Worm (Caenorhabditis elegans) whole organism, L4 larva: ENCODE data around the gene ZK287.4.

Experiments
- F49E8.2 ChIP-seq: sonication (generic microtip); optimal IDR thresholded peaks from 2 replicates; lab custom pipeline; 2016; ENCODE audit warnings: missing compliant biosample characterization, mild to moderate bottlenecking, missing genetic modification characterization, borderline replicate concordance
- T20F7.1 ChIP-seq: fragments of 200-800 bp; sonication (Bioruptor generic); optimal IDR thresholded peaks from 2 replicates; lab custom pipeline; 2018; ENCODE audit warnings: mild to moderate bottlenecking, missing genetic modification characterization, missing compliant biosample characterization
- Y105C5A.15 ChIP-seq: fragments of 200-800 bp; sonication (Bioruptor generic); IDR thresholded peaks from 2 replicates; pipeline ENCODE4 v1.3.6; 2022; ENCODE audit warnings: missing genetic modification characterization, missing compliant biosample characterization
- Y5F2A.4 ChIP-seq: fragments of 200-800 bp; sonication (Bioruptor generic); optimal IDR thresholded peaks from 2 replicates; lab custom pipeline; 2018; ENCODE audit warnings: mild to moderate bottlenecking, missing genetic modification characterization, missing compliant biosample characterization
- Y75B8A.6 ChIP-seq: fragments of 200-800 bp; sonication (Bioruptor generic); IDR thresholded peaks from 2 replicates; pipeline ENCODE4 v1.3.6; 2022; ENCODE audit warnings: missing genetic modification reagents, missing genetic modification characterization, missing compliant biosample characterization
- ZK337.2 ChIP-seq: fragments of 200-800 bp; sonication (Bioruptor generic); IDR thresholded peaks from 2 replicates; pipeline ENCODE4 v1.3.6; 2022; ENCODE audit warnings: missing genetic modification reagents, missing genetic modification characterization, missing compliant biosample characterization
- attf-4 ChIP-seq: sonication (generic microtip); optimal IDR thresholded peaks from 3 replicates; lab custom pipeline; 2017; ENCODE audit warnings: missing biosample characterization, missing genetic modification characterization
- ceh-20 ChIP-seq: fragments of 200-800 bp; sonication (Bioruptor generic); IDR thresholded peaks from 2 replicates; pipeline ENCODE4 v1.3.6; 2022; ENCODE audit warnings: missing genetic modification reagents, missing genetic modification characterization, missing compliant biosample characterization
- ceh-28 ChIP-seq: fragments of 150-350 bp; optimal IDR thresholded peaks from 2 replicates; lab custom pipeline; 2014; ENCODE audit warnings: missing biosample characterization, missing genetic modification reagents, missing genetic modification characterization
- ceh-44 ChIP-seq: fragments of 200-800 bp; sonication (Bioruptor generic); IDR thresholded peaks from 2 replicates; pipeline ENCODE4 v1.3.6; 2022; ENCODE audit warnings: missing genetic modification reagents, missing genetic modification characterization, missing compliant biosample characterization
- ceh-62 ChIP-seq: sonication (generic microtip); optimal IDR thresholded peaks from 2 replicates; lab custom pipeline; 2017; ENCODE audit warnings: missing biosample characterization, missing genetic modification characterization
- ctbp-1 ChIP-seq: fragments of 200-800 bp; sonication (Bioruptor generic); IDR thresholded peaks from 2 replicates; pipeline ENCODE4 v1.3.6; 2022; ENCODE audit warnings: missing genetic modification reagents, missing genetic modification characterization, missing compliant biosample characterization
- daf-19 ChIP-seq: fragments of 200-800 bp; sonication (Bioruptor generic); conservative IDR thresholded peaks from 2 replicates; pipeline ENCODE4 v1.3.6; 2022; ENCODE audit warnings: missing genetic modification characterization, missing compliant biosample characterization
- dmd-6 ChIP-seq: fragments of 200-800 bp; sonication (Bioruptor generic); IDR thresholded peaks from 2 replicates; pipeline ENCODE4 v1.3.6; 2022; ENCODE audit warnings: missing genetic modification reagents, missing genetic modification characterization, missing compliant biosample characterization
- dpl-1 ChIP-seq: fragments of 150-350 bp; optimal IDR thresholded peaks from 2 replicates; lab custom pipeline; 2014; ENCODE audit warnings: missing biosample characterization, missing genetic modification reagents, missing genetic modification characterization
- egl-43 ChIP-seq: fragments of 200-800 bp; sonication (Bioruptor generic); IDR thresholded peaks from 2 replicates; pipeline ENCODE4 v1.3.6; 2022; ENCODE audit warnings: missing genetic modification reagents, missing genetic modification characterization, missing compliant biosample characterization
- gei-8 ChIP-seq: fragments of 200-800 bp; sonication (Bioruptor generic); optimal IDR thresholded peaks from 2 replicates; lab custom pipeline; 2018; ENCODE audit warnings: mild to moderate bottlenecking, missing genetic modification characterization, missing compliant biosample characterization
- hlh-11 ChIP-seq: fragments of 200-800 bp; sonication (Bioruptor generic); optimal IDR thresholded peaks from 2 replicates; lab custom pipeline; 2018; ENCODE audit warnings: mild to moderate bottlenecking, missing genetic modification characterization, missing compliant biosample characterization
- hlh-30 ChIP-seq: sonication (generic microtip); optimal IDR thresholded peaks from 2 replicates; lab custom pipeline; 2017; ENCODE audit warnings: antibody characterized with exemption, mild to moderate bottlenecking, missing genetic modification characterization, missing compliant biosample characterization; ENCODE audit not compliant: insufficient read depth
- hmg-1.1 ChIP-seq: fragments of 200-800 bp; sonication (Bioruptor generic); IDR thresholded peaks from 2 replicates; pipeline ENCODE4 v1.3.6; 2022; ENCODE audit warnings: missing genetic modification reagents, missing genetic modification characterization, missing compliant biosample characterization
- lim-7 ChIP-seq: fragments of 200-800 bp; sonication (Bioruptor generic); IDR thresholded peaks from 2 replicates; pipeline ENCODE4 v1.3.6; 2022; ENCODE audit warnings: missing genetic modification characterization, missing compliant biosample characterization
- lin-29 ChIP-seq: fragments of 200-800 bp; sonication (Bioruptor generic); IDR thresholded peaks from 2 replicates; pipeline ENCODE4 v1.3.6; 2022; ENCODE audit warnings: missing genetic modification reagents, missing genetic modification characterization, missing compliant biosample characterization
- madf-9 ChIP-seq: fragments of 200-800 bp; sonication (Bioruptor generic); conservative IDR thresholded peaks from 2 replicates; pipeline ENCODE4 v1.3.6; 2022; ENCODE audit warnings: missing genetic modification reagents, missing genetic modification characterization, missing compliant biosample characterization
- nhr-10 ChIP-seq: fragments of 150-350 bp; optimal IDR thresholded peaks from 2 replicates; lab custom pipeline; 2014; ENCODE audit warnings: missing biosample characterization, missing genetic modification characterization
- nhr-111 ChIP-seq: fragments of 200-800 bp; sonication (Bioruptor generic); optimal IDR thresholded peaks from 2 replicates; lab custom pipeline; 2018; ENCODE audit warnings: mild to moderate bottlenecking, missing genetic modification characterization, missing compliant biosample characterization
- nhr-237 ChIP-seq: sonication (generic microtip); optimal IDR thresholded peaks from 2 replicates; lab custom pipeline; 2017; ENCODE audit warnings: missing biosample characterization, missing genetic modification characterization
- nhr-28 ChIP-seq: fragments of 150-350 bp; optimal IDR thresholded peaks from 2 replicates; lab custom pipeline; 2014; ENCODE audit warnings: missing biosample characterization, missing genetic modification characterization
- nhr-48 ChIP-seq: sonication (generic microtip); optimal IDR thresholded peaks from 2 replicates; lab custom pipeline; 2016; ENCODE audit warnings: mild to moderate bottlenecking, missing genetic modification characterization, missing compliant biosample characterization
- nhr-6 ChIP-seq: fragments of 150-350 bp; optimal IDR thresholded peaks from 2 replicates; lab custom pipeline; 2014; ENCODE audit warnings: missing biosample characterization, missing genetic modification characterization
- nhr-77 ChIP-seq: fragments of 150-350 bp; optimal IDR thresholded peaks from 2 replicates; lab custom pipeline; 2014; ENCODE audit warnings: missing biosample characterization, missing genetic modification characterization
- php-3 ChIP-seq: fragments of 200-800 bp; sonication (Bioruptor generic); IDR thresholded peaks from 2 replicates; pipeline ENCODE4 v1.3.6; 2022; ENCODE audit warnings: missing genetic modification reagents, missing genetic modification characterization, missing compliant biosample characterization
- pqm-1 ChIP-seq: sonication (generic microtip); optimal IDR thresholded peaks from 2 replicates; lab custom pipeline; 2017; ENCODE audit warnings: missing biosample characterization, missing genetic modification characterization
- sdz-12 ChIP-seq: fragments of 200-800 bp; sonication (Bioruptor generic); optimal IDR thresholded peaks from 2 replicates; lab custom pipeline; 2018; ENCODE audit warnings: mild to moderate bottlenecking, missing genetic modification characterization, missing compliant biosample characterization
- skn-1 ChIP-seq: fragments of 150-350 bp; optimal IDR thresholded peaks from 2 replicates; lab custom pipeline; 2014; ENCODE audit warnings: missing biosample characterization, missing genetic modification characterization
- snpc-4 ChIP-seq: fragments of 150-350 bp; optimal IDR thresholded peaks from 2 replicates; lab custom pipeline; 2014; ENCODE audit warnings: missing biosample characterization, missing genetic modification characterization
- tra-1 ChIP-seq: fragments of 200-800 bp; sonication (Bioruptor generic); IDR thresholded peaks from 2 replicates; pipeline ENCODE4 v1.3.6; 2022; ENCODE audit warnings: missing genetic modification reagents, missing genetic modification characterization, missing compliant biosample characterization
- unc-130 ChIP-seq: sonication (generic microtip); optimal IDR thresholded peaks from 2 replicates; lab custom pipeline; 2016; ENCODE audit warnings: missing genetic modification reagents, missing genetic modification characterization, missing compliant biosample characterization
- unc-39 ChIP-seq: sonication (generic microtip); optimal IDR thresholded peaks from 2 replicates; lab custom pipeline; 2017; ENCODE audit warnings: missing biosample characterization, missing genetic modification characterization
- unc-62 ChIP-seq, 3 experiments: fragments of 150-350 bp in 1 of 3; sonication (generic microtip); optimal IDR thresholded peaks in 2 of 3; peaks in 1 of 3; 1 replicate in 1 of 3; 2 replicates in 2 of 3; lab custom pipeline; 2014 to 2017; ENCODE audit warnings: missing biosample characterization in 3 of 3, missing genetic modification characterization in 3 of 3, missing genetic modification reagents in 3 of 3, missing genotype in 1 of 3
- vab-7 ChIP-seq: fragments of 200-800 bp; sonication (Bioruptor generic); IDR thresholded peaks from 2 replicates; pipeline ENCODE4 v1.3.6; 2022; ENCODE audit warnings: missing genetic modification reagents, missing genetic modification characterization, missing compliant biosample characterization
- zag-1 ChIP-seq: fragments of 150-350 bp; optimal IDR thresholded peaks from 2 replicates; lab custom pipeline; 2014; ENCODE audit warnings: missing biosample characterization, missing genetic modification characterization
- zfp-3 ChIP-seq: fragments of 200-800 bp; sonication (Bioruptor generic); conservative IDR thresholded peaks from 2 replicates; pipeline ENCODE4 v1.3.6; 2022; ENCODE audit warnings: missing genetic modification reagents, missing genetic modification characterization, missing compliant biosample characterization
- zip-2 ChIP-seq: fragments of 150-350 bp; optimal IDR thresholded peaks from 2 replicates; lab custom pipeline; 2014; ENCODE audit warnings: missing biosample characterization, missing genetic modification characterization
- ztf-7 ChIP-seq: fragments of 150-350 bp; optimal IDR thresholded peaks from 2 replicates; lab custom pipeline; 2014; ENCODE audit warnings: missing biosample characterization, missing genetic modification characterization

The ZK287.4 gene

DNA sequence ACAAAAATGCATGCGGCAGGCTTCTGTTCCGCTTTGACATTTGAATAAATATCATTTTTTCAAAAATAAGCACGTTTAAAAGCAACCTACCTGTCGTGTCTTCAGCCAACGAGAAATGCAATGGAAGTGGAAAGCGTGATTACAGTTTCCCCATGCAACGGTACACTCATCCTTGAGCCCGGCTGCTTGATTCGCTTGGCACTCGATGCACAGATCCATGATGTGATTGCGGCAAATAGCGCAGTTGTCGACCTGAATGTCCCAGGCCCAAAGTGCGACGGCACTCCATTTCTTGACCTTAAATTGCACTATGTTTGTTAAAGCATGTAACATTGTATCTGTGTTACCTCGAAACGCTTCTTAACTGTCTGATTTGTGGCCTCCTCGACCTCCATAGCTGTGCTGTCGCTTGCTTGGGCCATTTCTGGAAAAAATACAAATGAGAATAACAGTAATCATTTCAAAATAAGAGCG is 4.7 kb upstream of the ZK287.4 start, which contains the start of gene rbx-1:
TSS of gene rbx-1 (minus strand) at position 424 of the 474 bp plus-strand sequence.
- TF ChIP-seq egl-43: 0 out of 2 replicates have a peak, but pooled peaks have one; percentile 39
- no peak for TF ChIP-seq vab-7 (GFP tag; lab: Robert Waterston, UW)

DNA sequence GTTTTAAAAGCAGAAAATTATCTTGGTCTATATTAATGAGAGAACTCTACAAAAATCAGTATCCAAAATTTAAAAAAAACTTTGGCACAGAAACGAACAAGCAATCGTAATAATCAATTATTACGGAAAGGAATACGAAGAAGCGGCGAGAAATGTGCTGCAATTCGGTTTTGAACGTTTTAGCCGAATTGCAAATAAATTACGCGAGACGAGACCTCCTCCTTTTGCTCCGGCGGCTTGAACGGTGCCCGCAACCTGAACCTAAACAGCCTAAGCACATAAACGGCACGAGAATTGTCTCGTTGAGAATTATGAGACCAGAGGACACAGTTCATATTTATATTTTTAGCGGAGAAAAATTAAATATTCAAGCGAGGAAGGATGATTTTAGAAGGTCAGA is 3.9 kb upstream of the ZK287.4 start:
- TF ChIP-seq F49E8.2 (tag; lab: Kevin White, UChicago) (peak; percentile 27), zfp-3 (GFP tag; lab: Robert Waterston, UW) (no peak), ZK337.2 (GFP tag; lab: Robert Waterston, UW) (no peak), Y105C5A.15 (GFP tag; lab: Robert Waterston, UW) (no peak), daf-19 (GFP tag; lab: Robert Waterston, UW) (no peak), unc-130 (no peak), nhr-237 (no peak), Y75B8A.6 (GFP tag; lab: Robert Waterston, UW) (0 out of 2 replicates have a peak, but pooled peaks have one; percentile 15), snpc-4 (tag; lab: Kevin White, UChicago) (no peak), dpl-1 (GFP tag; lab: Kevin White, UChicago) (no peak), nhr-77 (tag; lab: Kevin White, UChicago) (no peak), hlh-30 (tag; lab: Kevin White, UChicago) (no peak), ztf-7 (tag; lab: Kevin White, UChicago) (no peak), nhr-48 (tag; lab: Kevin White, UChicago) (no peak), sdz-12 (GFP tag; lab: Kevin White, UChicago) (no peak), nhr-111 (GFP tag; lab: Kevin White, UChicago) (no peak), ceh-44 (GFP tag; lab: Robert Waterston, UW) (no peak), zag-1 (tag; lab: Kevin White, UChicago) (no peak)
- TF ChIP-seq, all 104 proteins: peak for 2

- TF ChIP-seq zip-2 (tag; lab: Kevin White, UChicago) (no peak), unc-62 (GFP tag; optimal IDR thresholded peaks at IDR 0.05 in 1 of 2; lab: Kevin White, UChicago) (peak in 1 of 2 experiments; percentile 91), unc-62 (tag; optimal IDR thresholded peaks at IDR 0.05; lab: Kevin White, UChicago) (no peak)
Measured at ce11 chrV:9680260-9680659, 5.2 kb downstream of the ZK287.4 start.

ce11 chrV:9679166-9679565 is 6.3 kb downstream of the ZK287.4 start, which contains the start of gene ZK287.9:
Gene ZK287.9, plus strand, starts transcription at chrV:9679357.
- TF ChIP-seq egl-43 (no peak), ceh-20 (0 out of 2 replicates have a peak, but pooled peaks have one; percentile 49), tra-1 (GFP tag; lab: Robert Waterston, UW) (peak; percentile 58; the same call in 1 of the 2 replicates), php-3 (GFP tag; lab: Robert Waterston, UW) (peak; percentile 83), pqm-1 (tag; lab: Kevin White, UChicago) (peak; percentile 53), ceh-44 (GFP tag; lab: Robert Waterston, UW) (no peak), lin-29 (GFP tag; lab: Robert Waterston, UW) (no peak), skn-1 (tag; lab: Kevin White, UChicago) (no peak), unc-62 (GFP tag; optimal IDR thresholded peaks at IDR 0.05 in 1 of 2; lab: Kevin White, UChicago) (peak in 1 of 2 experiments; percentile 49), unc-62 (tag; optimal IDR thresholded peaks at IDR 0.05; lab: Kevin White, UChicago) (no peak), hlh-11 (tag; lab: Kevin White, UChicago) (peak; percentile 70), dmd-6 (GFP tag; lab: Robert Waterston, UW) (peak; percentile 76), nhr-28 (tag; lab: Kevin White, UChicago) (peak; percentile 43)

DNA sequence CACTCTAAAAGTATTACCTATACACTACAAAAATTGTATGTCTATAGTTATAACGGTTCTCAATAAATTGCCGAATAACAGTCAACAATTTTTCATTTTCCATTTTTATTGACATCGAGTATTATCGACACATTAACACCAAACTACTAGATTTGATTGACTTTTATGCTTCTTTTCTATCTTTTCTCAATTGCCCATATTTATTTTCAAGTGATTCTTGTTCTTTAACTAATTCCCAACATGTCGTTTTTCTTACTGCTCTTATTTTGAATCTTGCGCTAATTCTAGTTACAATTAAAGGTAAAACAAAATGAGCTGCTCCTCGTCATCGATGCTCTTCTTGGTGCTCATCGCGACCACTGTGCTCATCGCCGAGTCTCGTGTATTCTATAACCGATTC is 7.5 kb downstream of the ZK287.4 start, which contains the start of gene cthd-1:
TSS of gene cthd-1 (plus strand) at position 301 of the 400 bp plus-strand sequence.
- TF ChIP-seq ceh-28 (tag; lab: Kevin White, UChicago) (no peak), unc-39 (no peak), nhr-10 (tag; lab: Kevin White, UChicago) (no peak), nhr-6 (tag; lab: Kevin White, UChicago) (no peak), madf-9 (GFP tag; lab: Robert Waterston, UW) (no peak), nhr-28 (tag; lab: Kevin White, UChicago) (no peak), Y105C5A.15 (GFP tag; lab: Robert Waterston, UW) (no peak), Y5F2A.4 (no peak), hmg-1.1 (GFP tag; lab: Robert Waterston, UW) (no peak), ctbp-1 (GFP tag; lab: Robert Waterston, UW) (no peak), ceh-62 (tag; lab: Kevin White, UChicago) (no peak), T20F7.1 (no peak), lim-7 (no peak), gei-8 (GFP tag; lab: Kevin White, UChicago) (no peak), attf-4 (no peak), dpl-1 (GFP tag; lab: Kevin White, UChicago) (no peak)
